Fruit fly (Drosophila melanogaster): ENCODE data around the gene Pdss2.

The Pdss2 gene

DNA sequence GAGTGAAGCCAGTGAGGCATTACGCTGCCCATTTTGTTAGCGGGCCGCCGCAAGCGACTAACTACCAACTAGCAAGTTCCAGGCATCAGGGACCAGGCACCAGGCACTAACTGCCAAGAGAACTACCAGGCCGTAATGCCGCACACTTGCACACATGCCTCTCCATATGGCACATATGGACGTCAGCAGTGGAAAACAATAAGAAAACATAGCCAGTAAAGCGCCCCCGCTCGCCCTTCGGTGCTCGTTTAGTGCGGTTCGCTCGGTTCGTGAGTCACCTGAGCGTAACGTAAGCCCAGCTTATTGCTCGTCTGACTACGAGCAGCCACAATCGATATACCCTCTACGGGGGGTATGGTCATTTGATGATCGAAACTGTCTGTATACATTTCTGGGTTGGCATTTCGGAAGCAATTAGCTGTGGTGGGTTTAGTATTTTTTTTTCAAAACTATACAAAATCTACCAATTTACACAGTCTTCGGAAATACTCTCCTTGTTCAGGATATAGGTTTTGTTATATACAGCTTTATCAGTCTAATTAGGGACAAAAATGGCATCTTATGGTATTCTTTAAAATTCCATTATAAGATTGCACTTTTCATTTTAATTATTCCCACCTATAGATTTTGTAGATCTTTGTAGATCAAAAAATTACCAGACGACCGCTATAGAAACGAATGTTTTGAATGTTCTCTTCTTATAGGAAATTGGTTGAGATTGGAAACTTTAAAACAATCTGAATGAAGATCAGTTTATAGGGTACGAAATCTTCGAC lies 29.3 kb downstream of the Pdss2 start (continued):
- TF ChIP-seq hb (GFP tag; IDR thresholded peaks at IDR 0.05; ENCODE audit: partially characterized antibody) (no peak), CG7357 (GFP tag; IDR thresholded peaks at IDR 0.05) (no peak), CG9727 (GFP tag; optimal IDR thresholded peaks at IDR 0.05) (no peak), sisA (GFP tag; IDR thresholded peaks at IDR 0.05) (no peak), CG9876 (GFP tag; optimal IDR thresholded peaks at IDR 0.05) (no peak), Ada2b (GFP tag; IDR thresholded peaks at IDR 0.05) (no peak; the same call in 1 of the 2 replicates), Pdp1 (GFP tag; optimal IDR thresholded peaks at IDR 0.05) (peak in 1 of 2 experiments; percentile 7), CG5180 (GFP tag; optimal IDR thresholded peaks at IDR 0.05) (no peak), nmo (GFP tag; optimal IDR thresholded peaks at IDR 0.05) (no peak), CG12299 (tag; optimal IDR thresholded peaks at IDR 0.05) (no peak), CG12391 (tag; optimal IDR thresholded peaks at IDR 0.05) (peak; percentile 31), CG16813 (GFP tag; IDR thresholded peaks at IDR 0.05; ENCODE audit: partially characterized antibody) (no peak), CG6854 (GFP tag; optimal IDR thresholded peaks at IDR 0.05) (no peak), BtbVII (GFP tag; optimal IDR thresholded peaks at IDR 0.05) (no peak), cg (GFP tag; optimal IDR thresholded peaks at IDR 0.05) (peak; percentile 41), usp (GFP tag; optimal IDR thresholded peaks at IDR 0.05) (no peak), Optix (GFP tag; IDR thresholded peaks at IDR 0.05) (0 out of 3 replicates have a peak, but pooled peaks have one; percentile 25), D19A (tag; optimal IDR thresholded peaks at IDR 0.05) (peak; percentile 50), disco-r (GFP tag; optimal IDR thresholded peaks at IDR 0.05) (no peak), GATAe (GFP tag; conservative IDR thresholded peaks at IDR 0.05) (no peak), slou (GFP tag; optimal IDR thresholded peaks at IDR 0.05) (no peak), CG6175 (GFP tag; IDR thresholded peaks at IDR 0.05) (peak; percentile 57; the same call in 1 of the 3 replicates), ato (GFP tag; IDR thresholded peaks at IDR 0.05; ENCODE audit: partially characterized antibody) (no peak), otp (GFP tag; IDR thresholded peaks at IDR 0.05) (no peak), pho (GFP tag; optimal IDR thresholded peaks at IDR 0.05) (no peak), knrl (GFP tag; IDR thresholded peaks at IDR 0.05; ENCODE audit: partially characterized antibody) (no peak), Med (GFP tag) (no peak), ATbp (GFP tag; optimal IDR thresholded peaks at IDR 0.05) (no peak), Sry-δ (GFP tag; optimal IDR thresholded peaks at IDR 0.05) (peak; percentile 8), CG7745 (tag; optimal IDR thresholded peaks at IDR 0.05) (no peak), E2f2 (GFP tag; IDR thresholded peaks at IDR 0.05) (no peak), Doc3 (GFP tag; IDR thresholded peaks at IDR 0.05; ENCODE audit: partially characterized antibody) (no peak), wor (GFP tag; IDR thresholded peaks at IDR 0.05) (no peak), Nf-YA (GFP tag; IDR thresholded peaks at IDR 0.05) (no peak), Hmx (GFP tag; optimal IDR thresholded peaks at IDR 0.05) (no peak), nom (GFP tag; optimal IDR thresholded peaks at IDR 0.05) (no peak), Lim3 (GFP tag; IDR thresholded peaks at IDR 0.05) (no peak), CG6272 (GFP tag; IDR thresholded peaks at IDR 0.05) (no peak), CG2202 (tag; optimal IDR thresholded peaks at IDR 0.05) (no peak), lbe (GFP tag; optimal IDR thresholded peaks at IDR 0.05) (no peak), bowl (GFP tag; IDR thresholded peaks at IDR 0.05) (no peak), CG18262 (tag; optimal IDR thresholded peaks at IDR 0.05) (peak; percentile 9), pzg (GFP tag; optimal IDR thresholded peaks at IDR 0.05) (no peak), CG17802 (tag; optimal IDR thresholded peaks at IDR 0.05) (no peak), tx (GFP tag; optimal IDR thresholded peaks at IDR 0.05) (no peak), unc-4 (GFP tag; IDR thresholded peaks at IDR 0.05; ENCODE audit: partially characterized antibody) (no peak), NC2α (GFP tag; optimal IDR thresholded peaks at IDR 0.05) (no peak), slp2 (GFP tag; optimal IDR thresholded peaks at IDR 0.05) (no peak), corto (GFP tag; optimal IDR thresholded peaks at IDR 0.05) (no peak)
